Fruit fly (Drosophila melanogaster) whole organism, adult: ENCODE data around the gene hng3.

Experiments
- CG11617 ChIP-seq: fragments of 200-800 bp; sonication (Bioruptor generic); optimal IDR thresholded peaks from 2 replicates; lab custom pipeline; 2017; ENCODE audit warnings: mild to moderate bottlenecking, missing biosample characterization, missing genetic modification reagents, missing genetic modification characterization
- CG12768 ChIP-seq: fragments of 200-800 bp; sonication (Bioruptor generic); optimal IDR thresholded peaks from 2 replicates; lab custom pipeline; 2017; ENCODE audit warnings: missing biosample characterization, missing genetic modification characterization, mild to moderate bottlenecking, moderate library complexity, missing genetic modification reagents
- CG14711 ChIP-seq: fragments of 200-800 bp; sonication (Bioruptor generic); optimal IDR thresholded peaks from 2 replicates; lab custom pipeline; 2018; ENCODE audit warnings: missing biosample characterization, mild to moderate bottlenecking, missing genetic modification characterization, moderate library complexity
- CG1620 ChIP-seq: fragments of 200-800 bp; sonication (Bioruptor generic); optimal IDR thresholded peaks from 2 replicates; lab custom pipeline; 2016; ENCODE audit warnings: missing biosample characterization, missing genetic modification characterization
- CG33017 ChIP-seq: fragments of 200-800 bp; sonication (Bioruptor generic); optimal IDR thresholded peaks from 2 replicates; lab custom pipeline; 2018; ENCODE audit warnings: missing biosample characterization, mild to moderate bottlenecking, missing genetic modification characterization, moderate library complexity
- CG5204 ChIP-seq: fragments of 200-800 bp; sonication (Bioruptor generic); optimal IDR thresholded peaks from 2 replicates; lab custom pipeline; 2016; ENCODE audit warnings: missing biosample characterization, missing genetic modification characterization
- CG7045 ChIP-seq: fragments of 200-800 bp; sonication (Bioruptor generic); optimal IDR thresholded peaks from 2 replicates; lab custom pipeline; 2017; ENCODE audit warnings: missing biosample characterization, mild to moderate bottlenecking, missing genetic modification characterization
- CG7101 ChIP-seq: fragments of 200-800 bp; sonication (Bioruptor generic); optimal IDR thresholded peaks from 2 replicates; lab custom pipeline; 2018; ENCODE audit warnings: missing biosample characterization, mild to moderate bottlenecking, missing genetic modification characterization, moderate library complexity
- Clk ChIP-seq: fragments of 200-800 bp; sonication (Bioruptor generic); optimal IDR thresholded peaks from 2 replicates; lab custom pipeline; 2017; ENCODE audit warnings: missing biosample characterization, missing genetic modification characterization
- Crg-1 ChIP-seq: fragments of 200-800 bp; sonication (Bioruptor generic); optimal IDR thresholded peaks from 2 replicates; lab custom pipeline; 2016; ENCODE audit warnings: missing biosample characterization, missing genetic modification characterization
- Hr96 ChIP-seq: fragments of 200-800 bp; sonication (Bioruptor generic); optimal IDR thresholded peaks from 2 replicates; lab custom pipeline; 2016; ENCODE audit warnings: missing biosample characterization, missing genetic modification characterization
- Mnt ChIP-seq: fragments of 200-800 bp; sonication (Bioruptor generic); optimal IDR thresholded peaks from 2 replicates; lab custom pipeline; 2016; ENCODE audit warnings: missing biosample characterization, mild to moderate bottlenecking, missing genetic modification characterization
- bab1 ChIP-seq: fragments of 200-800 bp; sonication (Bioruptor generic); optimal IDR thresholded peaks from 3 replicates; lab custom pipeline; 2019; ENCODE audit warnings: missing biosample characterization, mild to moderate bottlenecking, missing genetic modification characterization, moderate library complexity
- cic ChIP-seq: fragments of 200-800 bp; sonication (Bioruptor generic); optimal IDR thresholded peaks from 2 replicates; lab custom pipeline; 2017; ENCODE audit warnings: missing biosample characterization, mild to moderate bottlenecking, missing genetic modification characterization, moderate library complexity
- cnc ChIP-seq, 2 experiments: fragments of >200 bp; optimal IDR thresholded peaks; 2 replicates each; lab custom pipeline; 2017
- kay ChIP-seq: fragments of 200-800 bp; sonication (Bioruptor generic); peaks from one replicate; lab custom pipeline; 2016; ENCODE audit warnings: missing biosample characterization, missing genetic modification characterization, borderline replicate concordance
- ovo ChIP-seq: fragments of 200-800 bp; sonication (Bioruptor generic); optimal IDR thresholded peaks from 2 replicates; lab custom pipeline; 2016; ENCODE audit warnings: missing biosample characterization, missing genetic modification characterization
- pad ChIP-seq: fragments of 200-800 bp; sonication (Bioruptor generic); optimal IDR thresholded peaks from 3 replicates; lab custom pipeline; 2017; ENCODE audit warnings: missing biosample characterization, missing genetic modification characterization, mild to moderate bottlenecking, moderate library complexity, missing genetic modification reagents
- tj ChIP-seq: fragments of 200-800 bp; sonication (Bioruptor generic); optimal IDR thresholded peaks from 3 replicates; lab custom pipeline; 2017; ENCODE audit warnings: missing biosample characterization, mild to moderate bottlenecking, missing genetic modification characterization, moderate library complexity
- toe ChIP-seq: fragments of 200-800 bp; sonication (Bioruptor generic); optimal IDR thresholded peaks from 2 replicates; lab custom pipeline; 2016; ENCODE audit warnings: missing biosample characterization, missing genetic modification characterization

The hng3 gene

dm6 chr3L:776696-777095, 21.4 kb upstream of the hng3 start:
- no peak for TF ChIP-seq CG14711 (tag; lab: Kevin White, UChicago)
- TF ChIP-seq Mnt (GFP tag; lab: Kevin White, UChicago) = no peak
- TF ChIP-seq CG1620 = no peak
- no peak for TF ChIP-seq bab1 (GFP tag; lab: Kevin White, UChicago)
- no peak for TF ChIP-seq cnc (optimal IDR thresholded peaks at IDR 0.05; lab: Kevin White, UChicago)
- no peak for TF ChIP-seq pad (GFP tag; lab: Kevin White, UChicago)
- no peak for TF ChIP-seq Hr96 (GFP tag; lab: Kevin White, UChicago)
- no peak for TF ChIP-seq Crg-1 (GFP tag; lab: Kevin White, UChicago)
- no peak for TF ChIP-seq CG33017 (tag; lab: Kevin White, UChicago)
- TF ChIP-seq CG7045 (GFP tag; lab: Kevin White, UChicago) = no peak
- TF ChIP-seq kay (GFP tag; lab: Kevin White, UChicago) = no peak
- TF ChIP-seq toe = no peak
- TF ChIP-seq ovo (GFP tag; lab: Kevin White, UChicago) = no peak
- no peak for TF ChIP-seq CG12768
- no peak for TF ChIP-seq CG7101 (tag; lab: Kevin White, UChicago)
- no peak for TF ChIP-seq cic
- no peak for TF ChIP-seq Clk (GFP tag; lab: Kevin White, UChicago)
- no peak for TF ChIP-seq tj (GFP tag; lab: Kevin White, UChicago)
- no peak for TF ChIP-seq CG11617 (GFP tag; lab: Kevin White, UChicago)

DNA sequence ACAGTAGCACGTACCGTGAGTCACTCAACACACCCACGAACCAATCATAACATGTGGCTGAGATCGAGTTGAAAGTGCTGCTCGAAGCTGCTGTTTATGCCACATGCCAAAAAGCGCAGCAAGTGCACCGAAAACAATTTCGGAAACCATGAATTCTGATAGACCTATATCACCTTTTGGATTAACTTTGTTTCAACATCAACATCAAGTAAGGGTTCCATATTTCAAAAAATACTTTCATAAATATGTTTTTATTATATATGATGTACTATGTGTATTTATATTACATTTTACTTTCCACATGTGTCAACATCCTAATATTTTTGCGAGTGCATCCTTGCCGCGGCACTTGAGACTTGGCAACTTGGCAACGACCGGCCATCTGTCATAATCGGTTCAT, 20.9 kb upstream of the hng3 start:
- TF ChIP-seq Hr96 (GFP tag; lab: Kevin White, UChicago) (no peak), cic (no peak), CG12768 (no peak), CG14711 (tag; lab: Kevin White, UChicago) (no peak), CG11617 (GFP tag; lab: Kevin White, UChicago) (no peak), CG7045 (GFP tag; lab: Kevin White, UChicago) (no peak)

DNA sequence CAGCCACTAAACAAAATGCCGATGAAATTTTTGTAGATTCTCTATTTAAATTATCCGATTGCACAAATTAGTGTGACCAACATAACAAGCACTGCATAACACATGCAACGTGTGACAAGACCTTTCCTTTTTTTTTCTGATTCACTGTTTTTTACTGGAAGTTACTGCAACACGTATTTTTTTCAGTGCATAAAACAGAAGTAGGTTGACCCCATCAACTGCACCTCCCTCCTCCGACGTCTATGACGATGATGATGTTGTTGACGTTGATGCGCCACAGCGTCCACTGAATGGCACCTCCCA, 19.7 kb upstream of the hng3 start:
- TF ChIP-seq bab1 (GFP tag; lab: Kevin White, UChicago) (no peak), Clk (GFP tag; lab: Kevin White, UChicago) (peak; percentile 2)

DNA sequence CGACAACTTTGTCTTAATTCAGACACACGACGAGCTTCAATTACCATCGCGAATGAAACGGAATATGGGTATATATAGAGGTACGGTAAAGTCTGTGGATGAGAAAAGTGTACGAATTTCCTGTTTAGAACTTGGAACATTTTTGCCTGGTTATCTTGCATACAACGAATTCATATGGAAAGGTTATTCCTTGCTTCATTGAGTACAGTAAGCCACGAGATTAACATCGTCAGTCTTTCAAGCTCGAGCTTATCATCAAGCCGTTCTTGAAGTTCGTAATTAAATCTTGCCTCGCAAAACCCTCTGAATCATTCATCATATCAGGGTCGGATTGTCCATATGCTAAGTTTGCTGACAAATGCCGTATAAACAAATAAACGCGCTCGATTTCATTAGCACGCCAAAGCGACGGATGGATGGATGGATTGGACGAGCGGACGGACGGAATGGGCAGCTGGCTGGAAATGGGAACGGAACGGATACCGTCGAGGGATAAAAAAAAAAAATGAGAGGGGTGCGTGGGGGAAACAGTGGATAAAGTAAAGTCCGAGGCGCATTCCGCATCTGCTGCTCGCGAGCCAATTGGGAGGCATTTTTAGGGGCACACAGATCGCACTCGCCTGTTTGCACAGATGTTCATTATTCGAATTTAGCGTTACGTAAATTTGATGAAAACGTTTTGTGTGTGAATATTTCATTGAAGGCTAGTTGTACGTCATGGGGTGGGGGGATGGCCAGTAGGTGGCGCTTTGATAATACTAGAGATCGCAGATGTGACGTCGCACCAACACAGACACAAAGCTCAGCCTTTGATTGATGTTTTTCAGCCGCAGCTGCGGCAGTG, 19.1 kb upstream of the hng3 start:
- TF ChIP-seq tj (GFP tag; lab: Kevin White, UChicago) (peak; percentile 58), pad (GFP tag; lab: Kevin White, UChicago) (no peak), kay (GFP tag; lab: Kevin White, UChicago) (peak; percentile 82), CG1620 (no peak)

DNA sequence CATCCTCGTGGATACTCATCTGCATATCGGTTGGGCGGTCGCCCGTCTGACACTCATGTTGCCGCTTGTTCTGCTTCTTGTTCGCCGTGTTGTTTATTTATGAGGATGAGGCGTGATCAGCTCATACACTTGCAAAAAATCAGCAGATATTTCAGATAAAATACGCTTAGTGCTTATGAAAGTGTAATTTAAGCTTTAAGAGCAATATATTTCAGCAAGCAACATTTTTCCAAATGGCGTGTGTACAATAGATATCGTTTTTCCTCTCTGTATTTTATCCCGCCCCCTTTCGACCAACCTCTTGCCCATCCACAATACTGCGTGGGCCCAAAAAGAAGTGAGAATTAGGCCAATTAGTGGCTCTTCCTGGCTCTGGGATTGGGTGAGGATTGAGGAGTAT, 16.9 kb upstream of the hng3 start:
- TF ChIP-seq kay (GFP tag; lab: Kevin White, UChicago) (no peak), CG33017 (tag; lab: Kevin White, UChicago) (no peak)

dm6 chr3L:771361-771760, 16.1 kb upstream of the hng3 start:
- TF ChIP-seq kay (GFP tag; lab: Kevin White, UChicago) (no peak), Clk (GFP tag; lab: Kevin White, UChicago) (no peak), Crg-1 (GFP tag; lab: Kevin White, UChicago) (no peak), CG5204 (GFP tag; lab: Kevin White, UChicago) (no peak), CG11617 (GFP tag; lab: Kevin White, UChicago) (no peak), pad (GFP tag; lab: Kevin White, UChicago) (no peak), toe (no peak), CG7101 (tag; lab: Kevin White, UChicago) (no peak), cic (no peak), ovo (GFP tag; lab: Kevin White, UChicago) (no peak), cnc (optimal IDR thresholded peaks at IDR 0.05; lab: Kevin White, UChicago) (no peak), tj (GFP tag; lab: Kevin White, UChicago) (no peak), CG33017 (tag; lab: Kevin White, UChicago) (no peak), bab1 (GFP tag; lab: Kevin White, UChicago) (no peak), CG14711 (tag; lab: Kevin White, UChicago) (no peak), CG12768 (no peak), CG7045 (GFP tag; lab: Kevin White, UChicago) (no peak), Hr96 (GFP tag; lab: Kevin White, UChicago) (no peak), CG1620 (no peak)

- TF ChIP-seq CG5204 (GFP tag; lab: Kevin White, UChicago) (no peak), pad (GFP tag; lab: Kevin White, UChicago) (no peak)
Measured at dm6 chr3L:770157-770672, 14.9 kb upstream of the hng3 start.
